Fruit fly (Drosophila melanogaster) whole organism, prepupa: ENCODE data around the gene Mip.

Experiments
- CG10669 ChIP-seq: fragments of 200-800 bp; sonication (Bioruptor generic); optimal IDR thresholded peaks from 3 replicates; lab custom pipeline; 2018; ENCODE audit warnings: missing biosample characterization, mild to moderate bottlenecking, missing genetic modification characterization, moderate library complexity
- CG11762 ChIP-seq: fragments of 200-800 bp; sonication (Bioruptor generic); optimal IDR thresholded peaks from 3 replicates; lab custom pipeline; 2016; ENCODE audit warnings: missing biosample characterization, missing genetic modification characterization; ENCODE audit not compliant: insufficient read depth
- CG11902 ChIP-seq: fragments of 200-800 bp; sonication (Bioruptor generic); optimal IDR thresholded peaks from 3 replicates; lab custom pipeline; 2016; ENCODE audit warnings: missing biosample characterization, missing genetic modification characterization
- CG15336 ChIP-seq: fragments of 200-800 bp; sonication (Bioruptor generic); IDR thresholded peaks from 2 replicates; pipeline ENCODE4 v1.3.6; 2022; ENCODE audit warnings: missing biosample characterization, missing genetic modification characterization
- CG16779 ChIP-seq: fragments of 200-800 bp; sonication (Bioruptor generic); optimal IDR thresholded peaks from 3 replicates; lab custom pipeline; 2017; ENCODE audit warnings: missing biosample characterization, mild to moderate bottlenecking, missing genetic modification characterization
- CG31627 ChIP-seq: fragments of 200-800 bp; sonication (Bioruptor generic); optimal IDR thresholded peaks from 3 replicates; lab custom pipeline; 2016; ENCODE audit warnings: missing biosample characterization, missing genetic modification characterization
- CG32006 ChIP-seq: fragments of 200-800 bp; sonication (Bioruptor generic); optimal IDR thresholded peaks from 3 replicates; lab custom pipeline; 2017; ENCODE audit warnings: missing biosample characterization, mild to moderate bottlenecking, missing genetic modification characterization
- CG34406 ChIP-seq: fragments of 200-800 bp; sonication (Bioruptor generic); optimal IDR thresholded peaks from 3 replicates; lab custom pipeline; 2016; ENCODE audit warnings: missing biosample characterization, missing genetic modification characterization
- CG3919 ChIP-seq: fragments of 200-800 bp; sonication (Bioruptor generic); optimal IDR thresholded peaks from 3 replicates; lab custom pipeline; 2016; ENCODE audit warnings: missing biosample characterization, missing genetic modification characterization
- CG6163 ChIP-seq: fragments of 200-800 bp; sonication (Bioruptor generic); IDR thresholded peaks from 3 replicates; pipeline ENCODE4 v1.3.6; 2022; ENCODE audit warnings: missing biosample characterization, missing genetic modification characterization
- CG6276 ChIP-seq: fragments of 200-800 bp; sonication (Bioruptor generic); optimal IDR thresholded peaks from 2 replicates; lab custom pipeline; 2017; ENCODE audit warnings: missing biosample characterization, mild to moderate bottlenecking, missing genetic modification characterization
- CG6792 ChIP-seq: fragments of 200-800 bp; sonication (Bioruptor generic); optimal IDR thresholded peaks from 3 replicates; lab custom pipeline; 2016; ENCODE audit warnings: missing biosample characterization, missing genetic modification characterization
- CG7368 ChIP-seq: fragments of 200-800 bp; sonication (Bioruptor generic); optimal IDR thresholded peaks from 3 replicates; lab custom pipeline; 2016; ENCODE audit warnings: missing biosample characterization, missing genetic modification characterization
- CG8119 ChIP-seq: fragments of 200-800 bp; sonication (Bioruptor generic); IDR thresholded peaks from 3 replicates; pipeline ENCODE4 v1.3.6; 2022; ENCODE audit warnings: missing biosample characterization, missing genetic modification characterization
- CG8319 ChIP-seq: fragments of 200-800 bp; sonication (Bioruptor generic); optimal IDR thresholded peaks from 3 replicates; lab custom pipeline; 2016; ENCODE audit warnings: missing biosample characterization, missing genetic modification characterization
- CG8632 ChIP-seq: fragments of 200-800 bp; sonication (Bioruptor generic); optimal IDR thresholded peaks from 3 replicates; lab custom pipeline; 2016; ENCODE audit warnings: missing biosample characterization, missing genetic modification characterization
- CG9139 ChIP-seq: fragments of 200-800 bp; sonication (Bioruptor generic); optimal IDR thresholded peaks from 3 replicates; lab custom pipeline; 2017; ENCODE audit warnings: missing biosample characterization, mild to moderate bottlenecking, missing genetic modification characterization
- Eip93F ChIP-seq: fragments of 200-800 bp; sonication (Bioruptor generic); optimal IDR thresholded peaks from 2 replicates; lab custom pipeline; 2016; ENCODE audit warnings: missing biosample characterization, mild to moderate bottlenecking, missing genetic modification characterization
- Ets21C ChIP-seq: fragments of 200-800 bp; sonication (Bioruptor generic); optimal IDR thresholded peaks from 3 replicates; lab custom pipeline; 2016; ENCODE audit warnings: missing biosample characterization, missing genetic modification characterization
- Gug ChIP-seq: fragments of 200-800 bp; sonication (Bioruptor generic); IDR thresholded peaks from 2 replicates; pipeline ENCODE4 v1.3.6; 2022; ENCODE audit warnings: missing biosample characterization, missing genetic modification characterization
- Hr4 ChIP-seq: fragments of 200-800 bp; sonication (Bioruptor generic); optimal IDR thresholded peaks from 3 replicates; lab custom pipeline; 2016; ENCODE audit warnings: missing biosample characterization, missing genetic modification characterization
- Lpt ChIP-seq: fragments of 200-800 bp; sonication (Bioruptor generic); optimal IDR thresholded peaks from 3 replicates; lab custom pipeline; 2016; ENCODE audit warnings: missing biosample characterization, missing genetic modification characterization
- Met ChIP-seq: fragments of 200-800 bp; sonication (Bioruptor generic); optimal IDR thresholded peaks from 3 replicates; lab custom pipeline; 2016; ENCODE audit warnings: missing biosample characterization, missing genetic modification characterization
- OdsH ChIP-seq: fragments of 200-800 bp; sonication (Bioruptor generic); optimal IDR thresholded peaks from 3 replicates; lab custom pipeline; 2016; ENCODE audit warnings: missing biosample characterization, missing genetic modification characterization
- Smox ChIP-seq: fragments of 200-800 bp; sonication (Bioruptor generic); optimal IDR thresholded peaks from 3 replicates; lab custom pipeline; 2016; ENCODE audit warnings: missing biosample characterization, missing genetic modification characterization
- Sox15 ChIP-seq: fragments of 200-800 bp; sonication (Bioruptor generic); optimal IDR thresholded peaks from 3 replicates; lab custom pipeline; 2016; ENCODE audit warnings: missing biosample characterization, missing genetic modification characterization
- achi ChIP-seq: fragments of 200-800 bp; sonication (Bioruptor generic); optimal IDR thresholded peaks from 3 replicates; lab custom pipeline; 2016; ENCODE audit warnings: missing biosample characterization, missing genetic modification characterization
- cyc ChIP-seq: fragments of 200-800 bp; sonication (Bioruptor generic); optimal IDR thresholded peaks from 3 replicates; lab custom pipeline; 2016; ENCODE audit warnings: missing biosample characterization, missing genetic modification characterization
- dac ChIP-seq: fragments of 200-800 bp; sonication (Bioruptor generic); optimal IDR thresholded peaks from 2 replicates; lab custom pipeline; 2017; ENCODE audit warnings: missing biosample characterization, mild to moderate bottlenecking, missing genetic modification characterization
- dsx ChIP-seq: fragments of 200-800 bp; optimal IDR thresholded peaks from 3 replicates; lab custom pipeline; 2019; ENCODE audit warnings: missing biosample characterization, mild to moderate bottlenecking, missing genetic modification characterization, moderate library complexity; ENCODE audit not compliant: poor library complexity, severe bottlenecking
- eg ChIP-seq: fragments of 200-800 bp; sonication (Bioruptor generic); IDR thresholded peaks from 3 replicates; pipeline ENCODE4 v1.3.6; 2022; ENCODE audit warnings: missing biosample characterization, missing genetic modification characterization
- esn ChIP-seq: fragments of 200-800 bp; sonication (Bioruptor generic); optimal IDR thresholded peaks from 2 replicates; lab custom pipeline; 2016; ENCODE audit warnings: missing biosample characterization, mild to moderate bottlenecking, missing genetic modification characterization, moderate library complexity
- fd59A ChIP-seq: fragments of 200-800 bp; sonication (Bioruptor generic); optimal IDR thresholded peaks from 2 replicates; lab custom pipeline; 2017; ENCODE audit warnings: missing biosample characterization, mild to moderate bottlenecking, missing genetic modification characterization, missing genetic modification reagents
- fd85E ChIP-seq: fragments of 200-800 bp; sonication (Bioruptor generic); optimal IDR thresholded peaks from 3 replicates; lab custom pipeline; 2016; ENCODE audit warnings: missing biosample characterization, missing genetic modification characterization
- fkh ChIP-seq: fragments of 200-800 bp; sonication (Bioruptor generic); optimal IDR thresholded peaks from 3 replicates; lab custom pipeline; 2017; ENCODE audit warnings: missing biosample characterization, mild to moderate bottlenecking, missing genetic modification characterization, moderate library complexity
- net ChIP-seq: fragments of 200-800 bp; sonication (Bioruptor generic); optimal IDR thresholded peaks from 3 replicates; lab custom pipeline; 2016; ENCODE audit warnings: missing biosample characterization, missing genetic modification characterization
- spab ChIP-seq: fragments of 200-800 bp; sonication (Bioruptor generic); optimal IDR thresholded peaks from 2 replicates; lab custom pipeline; 2017; ENCODE audit warnings: missing biosample characterization, mild to moderate bottlenecking, missing genetic modification characterization, missing genetic modification reagents
- ss ChIP-seq, 2 experiments: fragments of 200-800 bp; sonication (Bioruptor generic); optimal IDR thresholded peaks; 2 replicates in 1 of 2; 3 replicates in 1 of 2; lab custom pipeline; 2017 to 2018; ENCODE audit warnings: mild to moderate bottlenecking in 2 of 2, missing biosample characterization in 2 of 2, missing genetic modification characterization in 2 of 2, moderate library complexity in 1 of 2
- svp ChIP-seq: fragments of 200-800 bp; sonication (Bioruptor generic); peaks from one replicate; lab custom pipeline; 2016; ENCODE audit warnings: missing biosample characterization, missing genetic modification characterization
- vri ChIP-seq: fragments of 200-800 bp; sonication (Bioruptor generic); optimal IDR thresholded peaks from 3 replicates; lab custom pipeline; 2016; ENCODE audit warnings: missing biosample characterization, mild to moderate bottlenecking, missing genetic modification characterization

Mip gene

dm6 chr3L:17388895-17389294 is 39.4 kb upstream of the Mip start, which contains the start of gene CG13731:
CG13731 (minus strand) TSS chr3L:17388956.
- TF ChIP-seq CG11902 (GFP tag; lab: Kevin White, UChicago) (no peak), vri (no peak), esn (GFP tag; lab: Kevin White, UChicago) (no peak), achi (GFP tag; lab: Kevin White, UChicago) (no peak), svp (GFP tag; lab: Kevin White, UChicago) (no peak), dsx (GFP tag; lab: Kevin White, UChicago) (no peak), CG6163 (no peak), Lpt (GFP tag; lab: Kevin White, UChicago) (no peak), Eip93F (no peak), CG31627 (no peak), net (no peak), Hr4 (GFP tag; lab: Kevin White, UChicago) (no peak)

dm6 chr3L:17386612-17387382 is 37.3 kb upstream of the Mip start:
- no peak for TF ChIP-seq CG3919 (GFP tag; lab: Kevin White, UChicago)
- TF ChIP-seq CG10669 (GFP tag; lab: Kevin White, UChicago), result no peak
- TF ChIP-seq CG34406 (GFP tag; lab: Kevin White, UChicago), result no peak
- no peak for TF ChIP-seq CG8319 (GFP tag; lab: Kevin White, UChicago)
- no peak for TF ChIP-seq CG8632
- TF ChIP-seq CG8119 (GFP tag; lab: Robert Waterston, UW), result no peak
- no peak for TF ChIP-seq Hr4 (GFP tag; lab: Kevin White, UChicago)
- no peak for TF ChIP-seq CG6792 (GFP tag; lab: Kevin White, UChicago)
- no peak for TF ChIP-seq Gug (GFP tag; lab: Robert Waterston, UW)
- TF ChIP-seq ss (GFP tag; optimal IDR thresholded peaks at IDR 0.05; lab: Kevin White, UChicago), result no peak
- TF ChIP-seq, all 60 proteins: peak for 0

dm6 chr3L:17383714-17384113 is 34.2 kb upstream of the Mip start:
- TF ChIP-seq fkh (GFP tag; lab: Kevin White, UChicago) (no peak), eg (GFP tag; lab: Robert Waterston, UW) (no peak), CG11762 (GFP tag; lab: Kevin White, UChicago) (no peak), dac (no peak), CG32006 (GFP tag; lab: Kevin White, UChicago) (no peak), CG11902 (GFP tag; lab: Kevin White, UChicago) (no peak)

dm6 chr3L:17383285-17383684 is 33.8 kb upstream of the Mip start:
- TF ChIP-seq CG9139 (no peak), vri (no peak), CG34406 (GFP tag; lab: Kevin White, UChicago) (no peak), Met (GFP tag; lab: Kevin White, UChicago) (no peak), Ets21C (no peak), Sox15 (GFP tag; lab: Kevin White, UChicago) (no peak), Lpt (GFP tag; lab: Kevin White, UChicago) (no peak), CG10669 (GFP tag; lab: Kevin White, UChicago) (no peak), CG3919 (GFP tag; lab: Kevin White, UChicago) (no peak), CG11762 (GFP tag; lab: Kevin White, UChicago) (no peak), fd59A (GFP tag; lab: Kevin White, UChicago) (no peak)

dm6 chr3L:17382628-17383027 is 33.2 kb upstream of the Mip start, which contains the start of gene CG13728:
CG13728 (minus strand) TSS chr3L:17382728.
- TF ChIP-seq CG31627 (no peak), CG16779 (tag; lab: Kevin White, UChicago) (no peak), CG32006 (GFP tag; lab: Kevin White, UChicago) (no peak), Smox (GFP tag; lab: Kevin White, UChicago) (no peak), CG8319 (GFP tag; lab: Kevin White, UChicago) (no peak), spab (no peak), esn (GFP tag; lab: Kevin White, UChicago) (no peak), CG6276 (no peak), fd59A (GFP tag; lab: Kevin White, UChicago) (no peak), CG6163 (no peak), fd85E (no peak), CG7368 (no peak), OdsH (GFP tag; lab: Kevin White, UChicago) (no peak), svp (GFP tag; lab: Kevin White, UChicago) (no peak), CG9139 (no peak), CG15336 (GFP tag; lab: Robert Waterston, UW) (no peak), cyc (GFP tag; lab: Kevin White, UChicago) (no peak), achi (GFP tag; lab: Kevin White, UChicago) (no peak), dac (no peak)
